Fruit fly (Drosophila melanogaster) whole organism, embryonic: Measurements from ENCODE around the gene CG7430.

Source experiments
- Adf1 ChIP-seq: fragments of 200-800 bp; sonication (Bioruptor generic); IDR thresholded peaks from 2 replicates; pipeline ENCODE4 v1.3.6; 2022; ENCODE audit warnings: missing biosample characterization, missing genetic modification characterization
- B-H1 ChIP-seq: fragments of 200-800 bp; sonication (Bioruptor generic); IDR thresholded peaks from 3 replicates; pipeline ENCODE4 v1.3.6; 2022; ENCODE audit warnings: missing biosample characterization, missing genetic modification characterization
- BtbVII ChIP-seq: fragments of 200-800 bp; sonication (Bioruptor generic); optimal IDR thresholded peaks from 3 replicates; lab custom pipeline; 2017; ENCODE audit warnings: missing biosample characterization, mild to moderate bottlenecking, missing genetic modification characterization
- C15 ChIP-seq: fragments of 200-800 bp; sonication (Bioruptor generic); IDR thresholded peaks from 3 replicates; pipeline ENCODE4 v1.3.6; 2022; ENCODE audit warnings: missing biosample characterization, missing genetic modification characterization
- CG11093 ChIP-seq: fragments of 200-800 bp; sonication (Bioruptor generic); IDR thresholded peaks from 3 replicates; pipeline ENCODE4 v1.3.6; 2022; ENCODE audit warnings: missing biosample characterization, missing genetic modification characterization
- CG11560 ChIP-seq: fragments of 200-800 bp; sonication (Bioruptor generic); IDR thresholded peaks from 3 replicates; pipeline ENCODE4 v1.3.6; 2022; ENCODE audit warnings: missing biosample characterization, missing genetic modification characterization
- CG12104 ChIP-seq: fragments of 200-800 bp; sonication (Bioruptor generic); optimal IDR thresholded peaks from 3 replicates; lab custom pipeline; 2016; ENCODE audit warnings: missing biosample characterization, missing genetic modification characterization
- CG12155 ChIP-seq: fragments of 200-800 bp; sonication (Bioruptor generic); optimal IDR thresholded peaks from 3 replicates; lab custom pipeline; 2016; ENCODE audit warnings: missing biosample characterization, missing genetic modification characterization
- CG12391 ChIP-seq: fragments of 200-800 bp; sonication (Bioruptor generic); optimal IDR thresholded peaks from 3 replicates; lab custom pipeline; 2018; ENCODE audit warnings: missing biosample characterization, mild to moderate bottlenecking, missing genetic modification characterization, moderate library complexity
- CG13287 ChIP-seq: fragments of 200-800 bp; sonication (Bioruptor generic); IDR thresholded peaks from 2 replicates; pipeline ENCODE4 v1.3.6; 2022; ENCODE audit warnings: missing biosample characterization, missing genetic modification characterization; ENCODE audit not compliant: partially characterized antibody
- CG1603 ChIP-seq: fragments of 200-800 bp; sonication (Bioruptor generic); optimal IDR thresholded peaks from 2 replicates; lab custom pipeline; 2019; ENCODE audit warnings: missing biosample characterization, mild to moderate bottlenecking, missing genetic modification characterization, moderate library complexity
- CG17568 ChIP-seq: fragments of 200-800 bp; sonication (Bioruptor generic); optimal IDR thresholded peaks from 2 replicates; lab custom pipeline; 2018; ENCODE audit warnings: missing biosample characterization, mild to moderate bottlenecking, missing genetic modification characterization, moderate library complexity
- CG31441 ChIP-seq: fragments of 200-800 bp; sonication (Bioruptor generic); IDR thresholded peaks from 2 replicates; pipeline ENCODE4 v1.3.6; 2022; ENCODE audit warnings: missing biosample characterization, missing genetic modification characterization
- CG34422 ChIP-seq: fragments of 200-800 bp; sonication (Bioruptor generic); IDR thresholded peaks from 3 replicates; pipeline ENCODE4 v1.3.6; 2022; ENCODE audit warnings: missing biosample characterization, missing genetic modification characterization
- CG4404 ChIP-seq: fragments of 200-800 bp; sonication (Bioruptor generic); IDR thresholded peaks from 2 replicates; pipeline ENCODE4 v1.3.6; 2022; ENCODE audit warnings: missing biosample characterization, missing genetic modification characterization
- Dad ChIP-seq: fragments of 200-800 bp; sonication (Bioruptor generic); optimal IDR thresholded peaks from 3 replicates; lab custom pipeline; 2016; ENCODE audit warnings: missing biosample characterization, missing genetic modification characterization
- Dip2 ChIP-seq: fragments of 200-800 bp; sonication (Bioruptor generic); IDR thresholded peaks from 2 replicates; pipeline ENCODE4 v1.3.6; 2022; ENCODE audit warnings: missing biosample characterization, missing genetic modification characterization
- Dp ChIP-seq: fragments of 200-800 bp; sonication (Bioruptor generic); optimal IDR thresholded peaks from 2 replicates; lab custom pipeline; 2018; ENCODE audit warnings: missing biosample characterization, mild to moderate bottlenecking, missing genetic modification characterization, moderate library complexity
- E2f2 ChIP-seq: fragments of 200-800 bp; sonication (Bioruptor generic); IDR thresholded peaks from 2 replicates; pipeline ENCODE4 v1.3.6; 2022; ENCODE audit warnings: missing biosample characterization, missing genetic modification characterization
- HmgZ ChIP-seq: fragments of 200-800 bp; sonication (Bioruptor generic); optimal IDR thresholded peaks from 2 replicates; lab custom pipeline; 2018; ENCODE audit warnings: missing biosample characterization, mild to moderate bottlenecking, missing genetic modification characterization
- Hr39 ChIP-seq: fragments of >200 bp; optimal IDR thresholded peaks from 2 replicates; lab custom pipeline; 2017
- MESR4 ChIP-seq: fragments of 200-800 bp; sonication (Bioruptor generic); optimal IDR thresholded peaks from 2 replicates; lab custom pipeline; 2018; ENCODE audit warnings: missing biosample characterization, mild to moderate bottlenecking, missing genetic modification characterization, moderate library complexity
- NFAT ChIP-seq: fragments of 200-800 bp; sonication (Bioruptor generic); IDR thresholded peaks from 2 replicates; pipeline ENCODE4 v1.3.6; 2022; ENCODE audit warnings: missing biosample characterization, missing genetic modification characterization
- Neu2 ChIP-seq: fragments of 200-800 bp; sonication (Bioruptor generic); optimal IDR thresholded peaks from 3 replicates; lab custom pipeline; 2016; ENCODE audit warnings: missing biosample characterization, missing genetic modification characterization, borderline replicate concordance
- PHDP ChIP-seq: fragments of 200-800 bp; sonication (Bioruptor generic); optimal IDR thresholded peaks from 3 replicates; lab custom pipeline; 2018; ENCODE audit warnings: missing biosample characterization, mild to moderate bottlenecking, missing genetic modification characterization, moderate library complexity
- Rx ChIP-seq: fragments of 200-800 bp; sonication (Bioruptor generic); IDR thresholded peaks from 2 replicates; pipeline ENCODE4 v1.3.6; 2022; ENCODE audit warnings: missing biosample characterization, missing genetic modification characterization
- Spps ChIP-seq: fragments of 200-800 bp; sonication (Bioruptor generic); optimal IDR thresholded peaks from 2 replicates; lab custom pipeline; 2018; ENCODE audit warnings: missing biosample characterization, mild to moderate bottlenecking, missing genetic modification characterization
- ash1 ChIP-seq: fragments of 200-800 bp; sonication (Bioruptor generic); optimal IDR thresholded peaks from 2 replicates; lab custom pipeline; 2018; ENCODE audit warnings: missing biosample characterization, mild to moderate bottlenecking, missing genetic modification characterization
- bab2 ChIP-seq: fragments of 200-800 bp; sonication (Bioruptor generic); optimal IDR thresholded peaks from 2 replicates; lab custom pipeline; 2016; ENCODE audit warnings: missing biosample characterization, missing genetic modification characterization
- chinmo ChIP-seq: fragments of 200-800 bp; sonication (Bioruptor generic); IDR thresholded peaks from 4 replicates; pipeline ENCODE4 v1.3.6; 2022; ENCODE audit warnings: missing biosample characterization, missing genetic modification characterization; ENCODE audit not compliant: partially characterized antibody
- cwo ChIP-seq: fragments of 200-800 bp; sonication (Bioruptor generic); optimal IDR thresholded peaks from 3 replicates; lab custom pipeline; 2017; ENCODE audit warnings: missing biosample characterization, missing genetic modification characterization, mild to moderate bottlenecking, moderate library complexity, missing genetic modification reagents
- danr ChIP-seq: fragments of 200-800 bp; sonication (Bioruptor generic); IDR thresholded peaks from 2 replicates; pipeline ENCODE4 v1.3.6; 2022; ENCODE audit warnings: missing biosample characterization, missing genetic modification characterization
- dm ChIP-seq: fragments of 200-800 bp; sonication (Bioruptor generic); optimal IDR thresholded peaks from 3 replicates; lab custom pipeline; 2016; ENCODE audit warnings: missing biosample characterization, missing genetic modification characterization
- ewg ChIP-seq: fragments of 200-800 bp; sonication (Bioruptor generic); optimal IDR thresholded peaks from 3 replicates; lab custom pipeline; 2017; ENCODE audit warnings: mild to moderate bottlenecking, missing biosample characterization, missing genetic modification reagents, missing genetic modification characterization
- ind ChIP-seq: fragments of 200-800 bp; sonication (Bioruptor generic); optimal IDR thresholded peaks from 3 replicates; lab custom pipeline; 2016; ENCODE audit warnings: missing biosample characterization, missing genetic modification characterization
- ken ChIP-seq: fragments of 200-800 bp; sonication (Bioruptor generic); IDR thresholded peaks from 3 replicates; pipeline ENCODE4 v1.3.6; 2022; ENCODE audit warnings: missing biosample characterization, missing genetic modification characterization
- lbe ChIP-seq: fragments of 200-800 bp; sonication (Bioruptor generic); optimal IDR thresholded peaks from 2 replicates; lab custom pipeline; 2016; ENCODE audit warnings: missing biosample characterization, mild to moderate bottlenecking, missing genetic modification characterization
- mirr ChIP-seq: fragments of 200-800 bp; sonication (Bioruptor generic); optimal IDR thresholded peaks from 3 replicates; lab custom pipeline; 2018; ENCODE audit warnings: missing biosample characterization, mild to moderate bottlenecking, missing genetic modification characterization
- nmo ChIP-seq: fragments of 200-800 bp; sonication (Bioruptor generic); optimal IDR thresholded peaks from 2 replicates; lab custom pipeline; 2018; ENCODE audit warnings: missing biosample characterization, mild to moderate bottlenecking, missing genetic modification characterization, moderate library complexity
- pho ChIP-seq: fragments of 200-800 bp; sonication (Bioruptor generic); optimal IDR thresholded peaks from 2 replicates; lab custom pipeline; 2016; ENCODE audit warnings: missing biosample characterization, missing genetic modification characterization
- phol ChIP-seq: fragments of 200-800 bp; sonication (Bioruptor generic); optimal IDR thresholded peaks from 3 replicates; lab custom pipeline; 2018; ENCODE audit warnings: missing biosample characterization, mild to moderate bottlenecking, missing genetic modification characterization, moderate library complexity
- sens-2 ChIP-seq: fragments of 200-800 bp; sonication (Bioruptor generic); IDR thresholded peaks from 2 replicates; pipeline ENCODE4 v1.3.6; 2022; ENCODE audit warnings: missing biosample characterization, missing genetic modification characterization
- stwl ChIP-seq: fragments of 200-800 bp; sonication (Bioruptor generic); optimal IDR thresholded peaks from 3 replicates; lab custom pipeline; 2018; ENCODE audit warnings: missing biosample characterization, mild to moderate bottlenecking, missing genetic modification characterization, moderate library complexity
- tgo ChIP-seq: fragments of 200-800 bp; sonication (Bioruptor generic); IDR thresholded peaks from 3 replicates; pipeline ENCODE4 v1.3.6; 2022; ENCODE audit warnings: missing biosample characterization, missing genetic modification characterization
- ttk ChIP-seq: fragments of 200-800 bp; sonication (Bioruptor generic); IDR thresholded peaks from 2 replicates; pipeline ENCODE4 v2.1.2; 2022; ENCODE audit warnings: missing biosample characterization, missing genetic modification characterization

CG7430 gene

dm6 chr3L:17895815-17896275 lies 49.1 kb downstream of the CG7430 start, which contains the start of gene Tsp74F (continued):
- TF ChIP-seq MESR4 (GFP tag; lab: Kevin White, UChicago) (no peak), BtbVII (GFP tag; lab: Kevin White, UChicago) (no peak), PHDP (peak; percentile 40), Rx (no peak), ewg (GFP tag; lab: Kevin White, UChicago) (no peak), CG34422 (GFP tag; lab: Robert Waterston, UW) (no peak), tgo (GFP tag; lab: Robert Waterston, UW) (no peak; the same call in 2 of the 3 replicates), CG13287 (GFP tag; lab: Robert Waterston, UW) (0 out of 2 replicates have a peak, but pooled peaks have one; percentile 18), ash1 (GFP tag; lab: Kevin White, UChicago) (no peak), CG17568 (GFP tag; lab: Kevin White, UChicago) (peak; percentile 43), C15 (GFP tag; lab: Robert Waterston, UW) (no peak), CG4404 (no peak), Dad (GFP tag; lab: Kevin White, UChicago) (no peak), phol (tag; lab: Kevin White, UChicago) (no peak), dm (GFP tag; lab: Kevin White, UChicago) (no peak), CG12391 (tag; lab: Kevin White, UChicago) (no peak), Spps (no peak), lbe (GFP tag; lab: Kevin White, UChicago) (no peak), Adf1 (GFP tag; lab: Robert Waterston, UW) (no peak), ken (no peak), ind (GFP tag; lab: Kevin White, UChicago) (no peak), pho (GFP tag; lab: Kevin White, UChicago) (no peak), Neu2 (GFP tag; lab: Kevin White, UChicago) (no peak), CG11560 (tag; lab: Robert Waterston, UW) (no peak), CG1603 (no peak), CG12155 (GFP tag; lab: Kevin White, UChicago) (no peak), B-H1 (no peak), cwo (GFP tag; lab: Kevin White, UChicago) (no peak), danr (GFP tag; lab: Robert Waterston, UW) (no peak), Dip2 (GFP tag; lab: Robert Waterston, UW) (no peak), sens-2 (GFP tag; lab: Robert Waterston, UW) (no peak), mirr (GFP tag; lab: Kevin White, UChicago) (no peak), nmo (GFP tag; lab: Kevin White, UChicago) (no peak), ttk (GFP tag; lab: Robert Waterston, UW) (no peak), bab2 (GFP tag; lab: Kevin White, UChicago) (no peak), Hr39 (lab: Kevin White, UChicago) (no peak), CG12104 (GFP tag; lab: Kevin White, UChicago) (no peak), CG11093 (no peak)

- TF ChIP-seq HmgZ: peak; percentile 1
- peak; percentile 19; the same call in 1 of the 4 replicates for TF ChIP-seq chinmo (GFP tag; lab: Robert Waterston, UW)
- TF ChIP-seq E2f2 (GFP tag; lab: Robert Waterston, UW): peak; percentile 51
- TF ChIP-seq stwl: peak; percentile 39
- TF ChIP-seq tgo (GFP tag; lab: Robert Waterston, UW): no peak
- TF ChIP-seq NFAT (GFP tag; lab: Robert Waterston, UW): no peak
- TF ChIP-seq CG31441: no peak
- TF ChIP-seq Dp (GFP tag; lab: Kevin White, UChicago): peak; percentile 50
These were observed 51.9 kb downstream of the CG7430 start for dm6 chr3L:17898606-17899005.
